Fruit fly (Drosophila melanogaster): ENCODE measurements around the gene Gnpnat.

Gnpnat gene

DNA sequence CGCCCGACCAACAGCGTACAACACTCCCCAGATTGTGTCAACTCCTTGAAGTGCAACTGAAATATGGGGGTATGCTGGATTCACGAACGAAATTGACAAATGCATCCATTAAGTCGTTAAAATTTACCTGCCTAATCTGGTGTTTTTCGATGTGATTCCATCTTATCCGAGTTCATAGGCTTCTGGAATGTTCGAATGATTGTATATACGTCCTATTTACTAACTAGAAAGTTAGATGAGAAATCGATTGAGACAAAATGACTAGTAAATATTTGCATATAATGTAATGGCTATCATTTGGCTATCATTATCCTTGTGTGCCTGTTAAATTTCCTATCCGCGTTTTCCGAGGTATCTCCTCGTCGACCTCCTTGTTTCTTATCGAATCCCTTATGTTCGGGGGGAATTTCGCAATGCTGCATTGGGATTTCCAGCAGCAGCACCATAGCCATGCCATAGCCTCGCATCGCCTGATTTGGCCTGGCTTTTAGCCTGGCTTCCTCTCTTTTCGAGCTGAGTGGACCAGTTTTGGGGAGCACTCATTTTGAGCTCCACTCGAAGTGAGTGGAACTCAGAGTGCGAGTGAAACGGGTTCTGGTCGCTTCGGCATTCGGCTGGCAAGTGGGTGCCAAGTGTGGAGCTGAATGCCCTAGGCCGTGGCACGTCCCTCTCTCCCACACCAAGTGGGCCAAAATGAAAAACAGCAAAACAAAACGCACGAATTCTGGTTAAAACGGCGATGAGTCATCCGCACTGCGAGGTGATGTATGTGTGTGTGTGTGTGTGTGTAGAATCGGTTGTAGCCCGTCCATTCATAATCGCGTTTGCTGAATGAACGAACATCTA lies 40.3 kb downstream of the Gnpnat start:
- TF ChIP-seq cnc (optimal IDR thresholded peaks at IDR 0.05) (no peak), cic (GFP tag; optimal IDR thresholded peaks at IDR 0.05) (peak; percentile 99)

DNA sequence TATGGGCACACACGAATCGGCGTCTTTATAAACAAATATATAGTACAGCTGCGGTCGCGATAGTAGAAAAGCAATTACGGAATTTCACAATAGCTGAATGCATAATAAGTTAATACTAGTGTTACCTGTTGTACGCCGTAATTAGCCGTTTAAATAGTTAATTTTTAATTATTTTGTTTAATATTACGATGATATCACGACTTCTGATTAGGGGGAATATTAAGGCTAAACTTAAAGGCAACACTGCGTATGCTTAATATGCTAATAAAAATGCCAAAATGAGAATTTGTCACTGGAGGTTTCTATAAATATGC lies 40.9 kb downstream of the Gnpnat start:
- TF ChIP-seq cic (GFP tag; optimal IDR thresholded peaks at IDR 0.05) = peak; percentile 72
- TF ChIP-seq CG12768 (GFP tag; optimal IDR thresholded peaks at IDR 0.05) = no peak
- TF ChIP-seq CG33017 (tag; optimal IDR thresholded peaks at IDR 0.05) = no peak
- no peak for TF ChIP-seq CG14711 (tag; optimal IDR thresholded peaks at IDR 0.05)
- TF ChIP-seq CG11617 (GFP tag; optimal IDR thresholded peaks at IDR 0.05) = no peak

DNA sequence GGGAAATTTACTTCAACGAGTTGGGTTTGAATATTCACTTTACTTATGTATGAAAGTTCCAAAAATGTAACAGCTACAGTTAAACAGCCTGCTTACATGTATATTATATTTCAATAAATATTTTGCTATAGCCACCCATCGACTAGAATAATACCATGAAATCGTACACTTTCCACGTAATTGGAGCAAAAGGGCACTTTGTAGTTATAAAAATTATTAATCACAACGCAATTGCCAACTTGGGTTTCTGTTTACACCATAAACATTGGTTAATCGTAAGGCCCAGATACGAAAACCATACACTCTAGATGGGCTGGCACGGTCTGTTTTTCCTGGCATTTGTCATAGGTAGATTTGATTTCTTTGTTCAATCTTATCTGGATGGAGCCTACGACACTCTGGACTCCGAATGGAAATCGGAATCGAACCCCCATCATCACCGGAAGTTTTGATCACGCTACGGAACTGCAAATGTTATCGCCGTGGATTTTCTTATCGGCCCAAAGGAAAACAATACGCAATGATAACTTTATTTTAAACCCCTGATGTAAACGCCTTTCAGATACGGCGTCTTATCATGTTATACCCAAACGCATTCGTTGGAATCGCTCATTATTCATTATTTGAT lies 42.4 kb downstream of the Gnpnat start, which contains the start of gene fig:
TSS of gene fig (minus strand) at position 51 of the 628 bp plus-strand sequence.
- TF ChIP-seq CG7045 (GFP tag; optimal IDR thresholded peaks at IDR 0.05) (no peak), bab1 (GFP tag; optimal IDR thresholded peaks at IDR 0.05) (no peak), CG5204 (GFP tag; optimal IDR thresholded peaks at IDR 0.05) (no peak), CG14711 (tag; optimal IDR thresholded peaks at IDR 0.05) (no peak), CG33017 (tag; optimal IDR thresholded peaks at IDR 0.05) (no peak), CG12768 (GFP tag; optimal IDR thresholded peaks at IDR 0.05) (peak; percentile 28), kay (GFP tag; ENCODE audit: borderline replicate concordance) (no peak), cic (GFP tag; optimal IDR thresholded peaks at IDR 0.05) (peak; percentile 67)

DNA sequence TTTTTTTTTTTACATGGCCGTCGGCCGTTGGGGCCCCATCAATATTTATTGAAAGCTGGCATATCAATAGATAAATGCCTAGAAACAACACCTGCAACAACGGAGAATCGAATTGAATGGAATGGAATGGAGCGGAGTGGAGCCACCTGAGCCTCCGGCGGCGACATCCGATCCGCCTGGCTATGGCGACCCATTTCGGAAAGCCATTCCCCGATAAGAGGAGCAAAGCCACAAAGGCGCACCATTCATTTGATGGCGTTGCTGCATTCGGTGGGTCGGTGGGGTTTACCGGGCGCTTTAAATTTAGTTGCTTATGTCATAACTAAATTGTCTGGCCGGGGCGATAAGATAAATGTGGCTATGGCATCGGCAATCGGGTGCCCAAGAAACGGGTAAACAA lies 43.8 kb downstream of the Gnpnat start:
- TF ChIP-seq CG14711 (tag; optimal IDR thresholded peaks at IDR 0.05) = no peak
- peak; percentile 45 for TF ChIP-seq cic (GFP tag; optimal IDR thresholded peaks at IDR 0.05)

DNA sequence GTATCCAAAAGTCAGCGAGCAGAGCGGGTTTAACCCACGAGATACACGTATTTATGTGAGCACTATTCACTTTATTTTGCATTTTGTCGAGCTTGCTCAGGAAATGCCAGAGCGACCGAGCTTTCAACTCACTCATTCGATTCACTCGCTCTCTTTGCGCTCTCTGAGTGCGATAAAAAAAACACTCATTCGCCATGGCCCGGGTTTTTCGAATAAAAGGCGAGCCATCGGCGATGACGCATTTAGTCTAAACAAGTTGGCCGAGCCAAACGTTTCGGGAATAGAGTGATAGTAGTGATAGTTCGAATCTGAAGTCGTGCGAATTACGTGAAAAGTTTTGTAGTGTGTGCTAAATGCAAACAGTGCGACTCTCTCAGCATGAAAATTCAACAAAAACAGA lies 44.3 kb downstream of the Gnpnat start:
- TF ChIP-seq tj (GFP tag; optimal IDR thresholded peaks at IDR 0.05) (peak; percentile 83), CG5204 (GFP tag; optimal IDR thresholded peaks at IDR 0.05) (no peak), bab1 (GFP tag; optimal IDR thresholded peaks at IDR 0.05) (peak; percentile 67), CG14711 (tag; optimal IDR thresholded peaks at IDR 0.05) (peak; percentile 31), Crg-1 (GFP tag; optimal IDR thresholded peaks at IDR 0.05) (peak; percentile 3), CG7101 (tag; optimal IDR thresholded peaks at IDR 0.05) (peak; percentile 58), CG7045 (GFP tag; optimal IDR thresholded peaks at IDR 0.05) (no peak), kay (GFP tag; ENCODE audit: borderline replicate concordance) (no peak), cnc (optimal IDR thresholded peaks at IDR 0.05) (no peak), CG1620 (GFP tag; optimal IDR thresholded peaks at IDR 0.05) (no peak), Clk (GFP tag; optimal IDR thresholded peaks at IDR 0.05) (no peak), ovo (GFP tag; optimal IDR thresholded peaks at IDR 0.05) (no peak), toe (GFP tag; optimal IDR thresholded peaks at IDR 0.05) (peak; percentile 39), cic (GFP tag; optimal IDR thresholded peaks at IDR 0.05) (peak; percentile 86), CG11617 (GFP tag; optimal IDR thresholded peaks at IDR 0.05) (peak; percentile 42), CG12768 (GFP tag; optimal IDR thresholded peaks at IDR 0.05) (peak; percentile 57), Mnt (GFP tag; optimal IDR thresholded peaks at IDR 0.05) (peak; percentile 82), CG33017 (tag; optimal IDR thresholded peaks at IDR 0.05) (peak; percentile 57), pad (GFP tag; optimal IDR thresholded peaks at IDR 0.05) (peak; percentile 10), Hr96 (GFP tag; optimal IDR thresholded peaks at IDR 0.05) (no peak)

DNA sequence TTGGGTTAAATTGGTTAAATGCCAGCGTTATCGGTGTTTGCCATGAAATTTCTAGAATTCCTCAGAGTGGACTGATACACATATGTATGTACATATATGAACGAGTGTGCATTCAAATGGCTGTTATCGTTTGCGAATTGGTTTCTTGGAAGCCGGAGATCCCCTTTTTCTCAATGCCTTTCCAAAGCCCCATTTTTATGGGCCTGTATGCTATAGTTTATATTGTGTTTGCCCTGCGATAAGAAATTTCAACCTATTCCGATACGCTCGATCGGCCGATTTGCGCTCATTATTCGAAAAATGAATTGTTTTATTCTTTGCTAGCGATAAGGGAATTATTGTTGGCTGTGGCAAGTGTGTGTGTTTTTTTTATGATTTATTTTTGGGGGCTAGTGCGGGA lies 45.1 kb downstream of the Gnpnat start:
- no peak for TF ChIP-seq tj (GFP tag; optimal IDR thresholded peaks at IDR 0.05)
- TF ChIP-seq Crg-1 (GFP tag; optimal IDR thresholded peaks at IDR 0.05) = no peak
- no peak for TF ChIP-seq cnc (optimal IDR thresholded peaks at IDR 0.05)
- TF ChIP-seq cic (GFP tag; optimal IDR thresholded peaks at IDR 0.05) = no peak
- no peak for TF ChIP-seq CG12768 (GFP tag; optimal IDR thresholded peaks at IDR 0.05)

DNA sequence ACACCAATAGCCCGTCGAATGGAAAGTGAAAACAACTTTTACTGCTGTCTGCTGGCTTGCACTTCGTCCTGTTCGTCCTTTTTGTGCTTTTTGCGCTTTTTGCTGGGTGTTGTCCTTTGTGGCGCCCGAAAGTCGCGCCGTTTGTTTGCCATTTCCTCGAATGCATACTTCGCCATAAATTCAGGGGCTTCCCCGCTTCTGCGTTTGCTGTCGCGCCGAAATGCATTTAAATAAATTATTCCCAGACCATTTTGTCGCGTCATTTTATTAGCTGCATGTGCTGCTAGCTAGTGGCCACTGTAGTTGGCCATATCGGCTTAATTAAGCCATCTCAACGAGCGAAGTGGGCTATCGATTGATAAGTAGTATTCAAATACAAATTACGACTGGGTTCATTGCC lies 47.2 kb downstream of the Gnpnat start:
- TF ChIP-seq CG12768 (GFP tag; optimal IDR thresholded peaks at IDR 0.05) (no peak), CG1620 (GFP tag; optimal IDR thresholded peaks at IDR 0.05) (no peak), Clk (GFP tag; optimal IDR thresholded peaks at IDR 0.05) (no peak), CG14711 (tag; optimal IDR thresholded peaks at IDR 0.05) (no peak), CG7045 (GFP tag; optimal IDR thresholded peaks at IDR 0.05) (no peak), CG11617 (GFP tag; optimal IDR thresholded peaks at IDR 0.05) (no peak), ovo (GFP tag; optimal IDR thresholded peaks at IDR 0.05) (no peak), CG5204 (GFP tag; optimal IDR thresholded peaks at IDR 0.05) (no peak), bab1 (GFP tag; optimal IDR thresholded peaks at IDR 0.05) (no peak), kay (GFP tag; ENCODE audit: borderline replicate concordance) (no peak), Mnt (GFP tag; optimal IDR thresholded peaks at IDR 0.05) (no peak), Hr96 (GFP tag; optimal IDR thresholded peaks at IDR 0.05) (no peak), toe (GFP tag; optimal IDR thresholded peaks at IDR 0.05) (no peak), CG7101 (tag; optimal IDR thresholded peaks at IDR 0.05) (no peak)

All from whole organism, adult.